Worm (Caenorhabditis elegans): Measurements from ENCODE around the gene slfl-4.
"Not testable (repeated sequence)": the region's sequence is repeated elsewhere in the genome, so short reads cannot be mapped to it uniquely, and the experiment has no call there.

Gene slfl-4

ce11 chrIV:5313011-5313410 is 38.7 kb downstream of the slfl-4 start, which contains the start of the genes msp-59 and ZK354.2:
Gene msp-59, minus strand, starts transcription at chrIV:5313111.
Gene ZK354.2, plus strand, starts transcription at chrIV:5313405.
- TF ChIP-seq lin-1 (GFP tag; IDR thresholded peaks at IDR 0.05); zip-11 (GFP tag; IDR thresholded peaks at IDR 0.05); nhr-102 (tag; optimal IDR thresholded peaks at IDR 0.05): not testable (repeated sequence)

DNA sequence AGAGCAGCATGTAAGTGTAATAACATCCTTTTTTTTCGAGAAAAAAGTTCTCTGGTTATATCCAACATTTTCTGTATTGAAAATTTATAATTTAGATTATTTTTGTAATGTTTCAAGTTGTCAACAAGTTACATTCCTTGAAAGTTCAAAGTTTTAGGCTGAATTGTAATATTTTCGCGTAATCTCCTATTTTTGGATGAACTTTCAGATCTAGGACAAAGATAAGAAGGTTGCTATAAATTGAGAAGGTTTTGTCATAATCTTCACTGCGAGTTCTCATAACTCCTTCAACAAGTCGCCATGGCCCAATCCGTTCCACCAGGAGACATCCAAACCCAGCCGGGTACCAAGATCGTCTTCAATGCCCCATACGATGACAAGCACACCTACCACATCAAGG is 41.9 kb downstream of the slfl-4 start, which contains the start of gene msp-65:
Gene msp-65, plus strand, starts transcription at position 301 of the 400 bp plus-strand sequence.
- TF ChIP-seq zag-1 (tag; optimal IDR thresholded peaks at IDR 0.05); tra-1 (GFP tag; IDR thresholded peaks at IDR 0.05); zip-11 (GFP tag; IDR thresholded peaks at IDR 0.05): not testable (repeated sequence)

- 0 out of 2 replicates have a peak, but pooled peaks have one; percentile 18 for TF ChIP-seq arid-1 (GFP tag; conservative IDR thresholded peaks at IDR 0.05)
- peak; percentile 31 for TF ChIP-seq hlh-30 (tag; optimal IDR thresholded peaks at IDR 0.05; ENCODE audit: insufficient read depth)
- no peak for TF ChIP-seq egl-43 (GFP tag; IDR thresholded peaks at IDR 0.05)
- no peak for TF ChIP-seq mdt-29 (GFP tag; IDR thresholded peaks at IDR 0.05)
- TF ChIP-seq Y5F2A.4 (GFP tag; optimal IDR thresholded peaks at IDR 0.05), result no peak
- no peak for TF ChIP-seq vab-7 (GFP tag; IDR thresholded peaks at IDR 0.05)
- TF ChIP-seq hlh-11 (tag; optimal IDR thresholded peaks at IDR 0.05), result no peak
- no peak for TF ChIP-seq lin-13 (GFP tag; optimal IDR thresholded peaks at IDR 0.05)
- peak; percentile 78 for TF ChIP-seq snpc-4 (tag; optimal IDR thresholded peaks at IDR 0.05)
- no peak for TF ChIP-seq gei-8 (GFP tag; optimal IDR thresholded peaks at IDR 0.05)
- no peak for TF ChIP-seq ceh-44 (GFP tag; IDR thresholded peaks at IDR 0.05)
- peak; percentile 25; the same call in 1 of the 2 replicates for TF ChIP-seq nhr-42 (GFP tag; IDR thresholded peaks at IDR 0.05)
- TF ChIP-seq dve-1 (tag; optimal IDR thresholded peaks at IDR 0.05; ENCODE audit: insufficient read depth), result peak; percentile 70
- no peak for TF ChIP-seq fkh-10 (GFP tag; optimal IDR thresholded peaks at IDR 0.05)
- peak; percentile 99 for TF ChIP-seq snpc-1.2 (GFP tag; IDR thresholded peaks at IDR 0.05)
- TF ChIP-seq lin-39 (tag; optimal IDR thresholded peaks at IDR 0.05), result no peak
- TF ChIP-seq ceh-62 (tag; optimal IDR thresholded peaks at IDR 0.05), result no peak
- TF ChIP-seq ztf-11 (tag; optimal IDR thresholded peaks at IDR 0.05), result no peak
- TF ChIP-seq mdl-1 (tag; optimal IDR thresholded peaks at IDR 0.05), result no peak
- no peak for TF ChIP-seq aly-2 (tag; optimal IDR thresholded peaks at IDR 0.05)
- TF ChIP-seq ceh-32 (tag; optimal IDR thresholded peaks at IDR 0.05; ENCODE audit: poor library complexity), result no peak
- no peak for TF ChIP-seq attf-4 (tag; optimal IDR thresholded peaks at IDR 0.05)
- no peak for TF ChIP-seq lir-3 (tag; optimal IDR thresholded peaks at IDR 0.05)
- TF ChIP-seq unc-130 (GFP tag; optimal IDR thresholded peaks at IDR 0.05), result no peak
- no peak for TF ChIP-seq nhr-111 (GFP tag; optimal IDR thresholded peaks at IDR 0.05)
- TF ChIP-seq F37D6.2 (tag; optimal IDR thresholded peaks at IDR 0.05), result no peak
- peak; percentile 54 for TF ChIP-seq lin-38 (GFP tag; IDR thresholded peaks at IDR 0.05)
- no peak for TF ChIP-seq daf-8 (GFP tag; IDR thresholded peaks at IDR 0.05)
- no peak for TF ChIP-seq daf-19 (GFP tag; conservative IDR thresholded peaks at IDR 0.05)
- TF ChIP-seq lim-7 (GFP tag; IDR thresholded peaks at IDR 0.05), result no peak
- no peak for TF ChIP-seq tra-1 (GFP tag; IDR thresholded peaks at IDR 0.05)
- TF ChIP-seq madf-9 (GFP tag; conservative IDR thresholded peaks at IDR 0.05), result no peak
- no peak for TF ChIP-seq tag-97 (GFP tag; IDR thresholded peaks at IDR 0.05)
- TF ChIP-seq sdz-12 (GFP tag; optimal IDR thresholded peaks at IDR 0.05), result no peak
- no peak for TF ChIP-seq aha-1 (tag)
- no peak for TF ChIP-seq spr-3 (GFP tag; optimal IDR thresholded peaks at IDR 0.05)
- TF ChIP-seq zfp-2 (tag; optimal IDR thresholded peaks at IDR 0.05), result no peak
- no peak for TF ChIP-seq zag-1 (tag; optimal IDR thresholded peaks at IDR 0.05)
- no peak for TF ChIP-seq jun-1 (tag; optimal IDR thresholded peaks at IDR 0.05)
- peak; percentile 69 for TF ChIP-seq duxl-1 (tag; optimal IDR thresholded peaks at IDR 0.05; ENCODE audit: poor library complexity)
- no peak for TF ChIP-seq ztf-7 (tag; optimal IDR thresholded peaks at IDR 0.05)
- peak; percentile 80 for TF ChIP-seq T26A8.4 (GFP tag; IDR thresholded peaks at IDR 0.05)
- TF ChIP-seq ZK337.2 (GFP tag; IDR thresholded peaks at IDR 0.05), result no peak
- TF ChIP-seq daf-12 (tag; optimal IDR thresholded peaks at IDR 0.05), result no peak
- no peak for TF ChIP-seq lin-1 (GFP tag; IDR thresholded peaks at IDR 0.05)
These were observed 42.8 kb downstream of the slfl-4 start for ce11 chrIV:5317106-5317505.

Data from whole organism, L4 larva.